Fruit fly (Drosophila melanogaster) whole organism, prepupa: ENCODE measurements around the gene CG8188.

ENCODE experiments used
- CG10631 ChIP-seq: fragments of 200-800 bp; sonication (Bioruptor generic); optimal IDR thresholded peaks from 2 replicates; lab custom pipeline; 2016; ENCODE audit warnings: missing biosample characterization, missing genetic modification characterization
- CG10669 ChIP-seq: fragments of 200-800 bp; sonication (Bioruptor generic); optimal IDR thresholded peaks from 3 replicates; lab custom pipeline; 2018; ENCODE audit warnings: missing biosample characterization, mild to moderate bottlenecking, missing genetic modification characterization, moderate library complexity
- CG11294 ChIP-seq: fragments of 200-800 bp; sonication (Bioruptor generic); IDR thresholded peaks from 2 replicates; pipeline ENCODE4 v1.3.6; 2022; ENCODE audit warnings: missing biosample characterization, missing genetic modification characterization
- CG11762 ChIP-seq: fragments of 200-800 bp; sonication (Bioruptor generic); optimal IDR thresholded peaks from 3 replicates; lab custom pipeline; 2016; ENCODE audit warnings: missing biosample characterization, missing genetic modification characterization; ENCODE audit not compliant: insufficient read depth
- CG11902 ChIP-seq: fragments of 200-800 bp; sonication (Bioruptor generic); optimal IDR thresholded peaks from 3 replicates; lab custom pipeline; 2016; ENCODE audit warnings: missing biosample characterization, missing genetic modification characterization
- CG15336 ChIP-seq: fragments of 200-800 bp; sonication (Bioruptor generic); IDR thresholded peaks from 2 replicates; pipeline ENCODE4 v1.3.6; 2022; ENCODE audit warnings: missing biosample characterization, missing genetic modification characterization
- CG1621 ChIP-seq: fragments of 200-800 bp; sonication (Bioruptor generic); optimal IDR thresholded peaks from 3 replicates; lab custom pipeline; 2018; ENCODE audit warnings: missing biosample characterization, mild to moderate bottlenecking, missing genetic modification characterization
- CG16779 ChIP-seq: fragments of 200-800 bp; sonication (Bioruptor generic); optimal IDR thresholded peaks from 3 replicates; lab custom pipeline; 2017; ENCODE audit warnings: missing biosample characterization, mild to moderate bottlenecking, missing genetic modification characterization
- CG3032 ChIP-seq: fragments of 200-800 bp; optimal IDR thresholded peaks from 2 replicates; lab custom pipeline; 2019; ENCODE audit warnings: missing biosample characterization, mild to moderate bottlenecking, missing genetic modification characterization, moderate library complexity
- CG31627 ChIP-seq: fragments of 200-800 bp; sonication (Bioruptor generic); optimal IDR thresholded peaks from 3 replicates; lab custom pipeline; 2016; ENCODE audit warnings: missing biosample characterization, missing genetic modification characterization
- CG32006 ChIP-seq: fragments of 200-800 bp; sonication (Bioruptor generic); optimal IDR thresholded peaks from 3 replicates; lab custom pipeline; 2017; ENCODE audit warnings: missing biosample characterization, mild to moderate bottlenecking, missing genetic modification characterization
- CG34406 ChIP-seq: fragments of 200-800 bp; sonication (Bioruptor generic); optimal IDR thresholded peaks from 3 replicates; lab custom pipeline; 2016; ENCODE audit warnings: missing biosample characterization, missing genetic modification characterization
- CG3919 ChIP-seq: fragments of 200-800 bp; sonication (Bioruptor generic); optimal IDR thresholded peaks from 3 replicates; lab custom pipeline; 2016; ENCODE audit warnings: missing biosample characterization, missing genetic modification characterization
- CG4318 ChIP-seq: fragments of 200-800 bp; sonication (Bioruptor generic); optimal IDR thresholded peaks from 3 replicates; lab custom pipeline; 2017; ENCODE audit warnings: missing biosample characterization, mild to moderate bottlenecking, missing genetic modification characterization
- CG6163 ChIP-seq: fragments of 200-800 bp; sonication (Bioruptor generic); IDR thresholded peaks from 3 replicates; pipeline ENCODE4 v1.3.6; 2022; ENCODE audit warnings: missing biosample characterization, missing genetic modification characterization
- CG6276 ChIP-seq: fragments of 200-800 bp; sonication (Bioruptor generic); optimal IDR thresholded peaks from 2 replicates; lab custom pipeline; 2017; ENCODE audit warnings: missing biosample characterization, mild to moderate bottlenecking, missing genetic modification characterization
- CG6792 ChIP-seq: fragments of 200-800 bp; sonication (Bioruptor generic); optimal IDR thresholded peaks from 3 replicates; lab custom pipeline; 2016; ENCODE audit warnings: missing biosample characterization, missing genetic modification characterization
- CG6808 ChIP-seq: fragments of 200-800 bp; sonication (Bioruptor generic); optimal IDR thresholded peaks from 3 replicates; lab custom pipeline; 2017; ENCODE audit warnings: missing biosample characterization, missing genetic modification characterization, mild to moderate bottlenecking, moderate library complexity, missing genetic modification reagents
- CG6854 ChIP-seq: fragments of 200-800 bp; sonication (Bioruptor generic); optimal IDR thresholded peaks from 2 replicates; lab custom pipeline; 2017; ENCODE audit warnings: missing biosample characterization, mild to moderate bottlenecking, missing genetic modification characterization
- CG8119 ChIP-seq: fragments of 200-800 bp; sonication (Bioruptor generic); IDR thresholded peaks from 3 replicates; pipeline ENCODE4 v1.3.6; 2022; ENCODE audit warnings: missing biosample characterization, missing genetic modification characterization
- CG8632 ChIP-seq: fragments of 200-800 bp; sonication (Bioruptor generic); optimal IDR thresholded peaks from 3 replicates; lab custom pipeline; 2016; ENCODE audit warnings: missing biosample characterization, missing genetic modification characterization
- CG9139 ChIP-seq: fragments of 200-800 bp; sonication (Bioruptor generic); optimal IDR thresholded peaks from 3 replicates; lab custom pipeline; 2017; ENCODE audit warnings: missing biosample characterization, mild to moderate bottlenecking, missing genetic modification characterization
- Eip75B ChIP-seq: fragments of 200-800 bp; sonication (Bioruptor generic); optimal IDR thresholded peaks from 3 replicates; lab custom pipeline; 2016; ENCODE audit warnings: missing biosample characterization, missing genetic modification characterization
- Eip78C ChIP-seq: fragments of 200-800 bp; sonication (Bioruptor generic); peaks from one replicate; lab custom pipeline; 2016; ENCODE audit warnings: missing biosample characterization, missing genetic modification characterization
- Eip93F ChIP-seq: fragments of 200-800 bp; sonication (Bioruptor generic); optimal IDR thresholded peaks from 2 replicates; lab custom pipeline; 2016; ENCODE audit warnings: missing biosample characterization, mild to moderate bottlenecking, missing genetic modification characterization
- Ets96B ChIP-seq: fragments of 200-800 bp; optimal IDR thresholded peaks from 2 replicates; lab custom pipeline; 2019; ENCODE audit warnings: missing biosample characterization, mild to moderate bottlenecking, missing genetic modification characterization, moderate library complexity
- Gug ChIP-seq: fragments of 200-800 bp; sonication (Bioruptor generic); IDR thresholded peaks from 2 replicates; pipeline ENCODE4 v1.3.6; 2022; ENCODE audit warnings: missing biosample characterization, missing genetic modification characterization
- Hr38 ChIP-seq: sonication (Bioruptor generic); optimal IDR thresholded peaks from 2 replicates; lab custom pipeline; 2016; ENCODE audit warnings: missing biosample characterization, missing genetic modification characterization
- Hr39 ChIP-seq: fragments of 200-800 bp; sonication (Bioruptor generic); optimal IDR thresholded peaks from 2 replicates; lab custom pipeline; 2016; ENCODE audit warnings: missing biosample characterization, missing genetic modification characterization
- Lpt ChIP-seq: fragments of 200-800 bp; sonication (Bioruptor generic); optimal IDR thresholded peaks from 3 replicates; lab custom pipeline; 2016; ENCODE audit warnings: missing biosample characterization, missing genetic modification characterization
- Met ChIP-seq: fragments of 200-800 bp; sonication (Bioruptor generic); optimal IDR thresholded peaks from 3 replicates; lab custom pipeline; 2016; ENCODE audit warnings: missing biosample characterization, missing genetic modification characterization
- OdsH ChIP-seq: fragments of 200-800 bp; sonication (Bioruptor generic); optimal IDR thresholded peaks from 3 replicates; lab custom pipeline; 2016; ENCODE audit warnings: missing biosample characterization, missing genetic modification characterization
- Sox14 ChIP-seq: fragments of 200-800 bp; sonication (Bioruptor generic); optimal IDR thresholded peaks from 3 replicates; lab custom pipeline; 2016; ENCODE audit warnings: missing biosample characterization, missing genetic modification characterization
- Sox15 ChIP-seq: fragments of 200-800 bp; sonication (Bioruptor generic); optimal IDR thresholded peaks from 3 replicates; lab custom pipeline; 2016; ENCODE audit warnings: missing biosample characterization, missing genetic modification characterization
- achi ChIP-seq: fragments of 200-800 bp; sonication (Bioruptor generic); optimal IDR thresholded peaks from 3 replicates; lab custom pipeline; 2016; ENCODE audit warnings: missing biosample characterization, missing genetic modification characterization
- acj6 ChIP-seq: fragments of 200-800 bp; sonication (Bioruptor generic); optimal IDR thresholded peaks from 3 replicates; lab custom pipeline; 2016; ENCODE audit warnings: missing biosample characterization, missing genetic modification characterization
- dsx ChIP-seq: fragments of 200-800 bp; optimal IDR thresholded peaks from 3 replicates; lab custom pipeline; 2019; ENCODE audit warnings: missing biosample characterization, mild to moderate bottlenecking, missing genetic modification characterization, moderate library complexity; ENCODE audit not compliant: poor library complexity, severe bottlenecking
- esn ChIP-seq: fragments of 200-800 bp; sonication (Bioruptor generic); optimal IDR thresholded peaks from 2 replicates; lab custom pipeline; 2016; ENCODE audit warnings: missing biosample characterization, mild to moderate bottlenecking, missing genetic modification characterization, moderate library complexity
- fd59A ChIP-seq: fragments of 200-800 bp; sonication (Bioruptor generic); optimal IDR thresholded peaks from 2 replicates; lab custom pipeline; 2017; ENCODE audit warnings: missing biosample characterization, mild to moderate bottlenecking, missing genetic modification characterization, missing genetic modification reagents
- fd85E ChIP-seq: fragments of 200-800 bp; sonication (Bioruptor generic); optimal IDR thresholded peaks from 3 replicates; lab custom pipeline; 2016; ENCODE audit warnings: missing biosample characterization, missing genetic modification characterization
- lz ChIP-seq: fragments of 200-800 bp; sonication (Bioruptor generic); optimal IDR thresholded peaks from 3 replicates; lab custom pipeline; 2016; ENCODE audit warnings: missing biosample characterization, missing genetic modification characterization
- net ChIP-seq: fragments of 200-800 bp; sonication (Bioruptor generic); optimal IDR thresholded peaks from 3 replicates; lab custom pipeline; 2016; ENCODE audit warnings: missing biosample characterization, missing genetic modification characterization
- salr ChIP-seq, 2 experiments: fragments of 200-800 bp; sonication (Bioruptor generic); optimal IDR thresholded peaks; 3 replicates each; lab custom pipeline; 2016 to 2018; ENCODE audit warnings: missing biosample characterization in 2 of 2, missing genetic modification characterization in 2 of 2, mild to moderate bottlenecking in 1 of 2
- spab ChIP-seq: fragments of 200-800 bp; sonication (Bioruptor generic); optimal IDR thresholded peaks from 2 replicates; lab custom pipeline; 2017; ENCODE audit warnings: missing biosample characterization, mild to moderate bottlenecking, missing genetic modification characterization, missing genetic modification reagents
- ss ChIP-seq, 2 experiments: fragments of 200-800 bp; sonication (Bioruptor generic); optimal IDR thresholded peaks; 2 replicates in 1 of 2; 3 replicates in 1 of 2; lab custom pipeline; 2017 to 2018; ENCODE audit warnings: mild to moderate bottlenecking in 2 of 2, missing biosample characterization in 2 of 2, missing genetic modification characterization in 2 of 2, moderate library complexity in 1 of 2
- vri ChIP-seq: fragments of 200-800 bp; sonication (Bioruptor generic); optimal IDR thresholded peaks from 3 replicates; lab custom pipeline; 2016; ENCODE audit warnings: missing biosample characterization, mild to moderate bottlenecking, missing genetic modification characterization

CG8188 gene

DNA sequence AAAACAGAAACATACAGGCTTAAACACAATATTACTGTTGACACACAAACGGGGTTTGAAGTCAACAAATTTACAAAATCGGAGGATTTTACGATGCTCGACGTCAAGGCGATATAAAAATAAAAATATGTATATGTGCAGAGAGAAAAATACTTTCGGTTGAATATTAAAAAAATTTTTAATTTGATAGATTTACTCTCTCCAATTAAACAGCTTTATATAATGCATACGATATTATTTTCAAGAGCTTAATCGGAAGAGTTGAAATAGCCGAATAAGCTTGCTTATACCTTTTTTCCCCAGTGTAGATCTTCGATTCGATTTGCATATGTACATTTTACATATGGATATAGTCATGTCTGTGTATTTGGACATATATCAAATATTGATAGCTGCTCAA lies 6.2 kb downstream of the CG8188 start (continued):
- TF ChIP-seq Gug (GFP tag; lab: Robert Waterston, UW) (no peak), CG6808 (GFP tag; lab: Kevin White, UChicago) (no peak), Hr39 (GFP tag; lab: Kevin White, UChicago) (peak; percentile 27), Met (GFP tag; lab: Kevin White, UChicago) (peak; percentile 53), vri (GFP tag; lab: Kevin White, UChicago) (no peak), Eip75B (GFP tag; lab: Kevin White, UChicago) (peak; percentile 28), esn (peak; percentile 73), CG11902 (GFP tag; lab: Kevin White, UChicago) (no peak), CG11294 (no peak), dsx (GFP tag; lab: Kevin White, UChicago) (no peak), CG3919 (GFP tag; lab: Kevin White, UChicago) (no peak), CG11762 (GFP tag; lab: Kevin White, UChicago) (no peak), Eip93F (GFP tag; lab: Kevin White, UChicago) (no peak), fd59A (GFP tag; lab: Kevin White, UChicago) (no peak), achi (no peak), CG3032 (tag; lab: Kevin White, UChicago) (peak; percentile 8), Hr38 (no peak), CG6792 (no peak), CG34406 (peak; percentile 18), CG10631 (GFP tag; lab: Kevin White, UChicago) (peak; percentile 45), CG31627 (GFP tag; lab: Kevin White, UChicago) (peak; percentile 46), CG8119 (no peak), CG4318 (GFP tag; lab: Kevin White, UChicago) (no peak), CG32006 (GFP tag; lab: Kevin White, UChicago) (peak; percentile 4), CG8632 (GFP tag; lab: Kevin White, UChicago) (peak; percentile 13), OdsH (GFP tag; lab: Kevin White, UChicago) (peak; percentile 17), acj6 (no peak), Sox14 (GFP tag; lab: Kevin White, UChicago) (peak; percentile 20), lz (GFP tag; lab: Kevin White, UChicago) (peak; percentile 54), CG16779 (no peak), CG1621 (tag; lab: Kevin White, UChicago) (no peak), spab (no peak), Sox15 (GFP tag; lab: Kevin White, UChicago) (no peak), Ets96B (tag; lab: Kevin White, UChicago) (no peak), Lpt (GFP tag; lab: Kevin White, UChicago) (no peak)

DNA sequence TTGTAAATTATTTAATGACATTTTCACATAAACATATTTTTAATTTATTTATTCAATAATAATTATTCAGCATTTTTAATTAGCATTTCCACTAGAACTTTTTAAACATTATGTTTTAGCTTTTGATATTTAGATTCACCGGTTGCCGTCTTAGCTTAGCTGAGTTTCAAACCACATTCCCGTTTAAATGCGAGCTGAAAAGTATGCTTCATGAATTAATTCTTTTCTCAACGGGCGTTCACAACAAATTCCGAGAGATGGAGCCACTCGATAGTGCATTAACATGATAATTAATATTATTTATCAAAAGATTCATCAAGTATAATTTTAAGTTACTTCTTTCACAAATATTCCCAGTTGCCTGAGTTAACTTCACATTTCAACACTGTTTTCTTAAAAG lies 7.2 kb downstream of the CG8188 start:
- no peak for TF ChIP-seq CG6808 (GFP tag; lab: Kevin White, UChicago)
- TF ChIP-seq Ets96B (tag; lab: Kevin White, UChicago), result no peak
- peak; percentile 30 for TF ChIP-seq Eip78C
- TF ChIP-seq CG6854 (GFP tag; lab: Kevin White, UChicago), result no peak
- no peak for TF ChIP-seq CG9139

DNA sequence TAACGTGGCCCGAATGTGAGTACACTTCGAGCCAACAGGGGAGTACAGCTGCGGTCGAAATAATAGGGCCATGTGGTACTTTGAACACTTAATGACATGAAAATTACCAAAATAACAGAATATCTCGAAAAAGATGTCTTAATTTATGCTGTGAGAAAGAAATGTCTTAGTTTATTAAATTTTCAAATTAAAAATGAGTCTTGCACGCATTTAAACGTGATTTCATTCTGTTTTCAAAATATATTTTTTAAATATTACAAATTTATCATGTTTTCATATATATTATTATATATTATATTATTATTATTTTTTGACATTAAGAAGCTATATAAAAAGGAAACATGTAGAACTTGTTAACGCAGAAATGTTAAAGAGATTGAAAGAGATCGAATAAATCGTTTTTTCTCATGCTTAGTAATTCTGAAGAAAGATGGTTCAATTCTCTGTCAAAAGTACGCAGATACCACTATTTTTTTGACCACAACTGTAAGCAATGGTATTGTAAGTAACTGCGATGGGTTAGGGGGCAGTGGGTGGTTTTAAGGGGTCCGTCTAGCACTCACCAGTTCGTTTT lies 7.9 kb downstream of the CG8188 start:
- TF ChIP-seq CG15336 (GFP tag; lab: Robert Waterston, UW) (peak; percentile 58), CG1621 (tag; lab: Kevin White, UChicago) (no peak), CG6854 (GFP tag; lab: Kevin White, UChicago) (no peak), net (peak; percentile 6), CG11294 (peak; percentile 23; the same call in 1 of the 2 replicates), CG6276 (GFP tag; lab: Kevin White, UChicago) (peak; percentile 85), Ets96B (tag; lab: Kevin White, UChicago) (peak; percentile 6), spab (no peak), CG32006 (GFP tag; lab: Kevin White, UChicago) (peak; percentile 86), CG9139 (no peak), ss (GFP tag; optimal IDR thresholded peaks at IDR 0.05; lab: Kevin White, UChicago) (no peak), OdsH (GFP tag; lab: Kevin White, UChicago) (peak; percentile 41), CG6163 (GFP tag; lab: Robert Waterston, UW) (peak; percentile 19; the same call in 1 of the 3 replicates), CG10669 (GFP tag; lab: Kevin White, UChicago) (no peak), CG3032 (tag; lab: Kevin White, UChicago) (no peak), fd85E (no peak), CG11762 (GFP tag; lab: Kevin White, UChicago) (peak; percentile 6), CG6792 (no peak), salr (GFP tag; optimal IDR thresholded peaks at IDR 0.05; lab: Kevin White, UChicago) (peak in 1 of 2 experiments; percentile 1), CG6808 (GFP tag; lab: Kevin White, UChicago) (no peak), CG34406 (no peak), Eip78C (peak; percentile 28), CG4318 (GFP tag; lab: Kevin White, UChicago) (peak; percentile 67)
